Fruit fly (Drosophila melanogaster) whole organism, pupa: ENCODE data around the gene Fad2.

Experiments
- CG13204 ChIP-seq: fragments of 200-800 bp; sonication (Bioruptor generic); optimal IDR thresholded peaks from 2 replicates; lab custom pipeline; 2018; ENCODE audit warnings: missing biosample characterization, mild to moderate bottlenecking, missing genetic modification characterization, moderate library complexity
- EcR ChIP-seq: fragments of 200-800 bp; sonication (Bioruptor generic); optimal IDR thresholded peaks from 3 replicates; lab custom pipeline; 2019; ENCODE audit warnings: missing biosample characterization, missing genetic modification characterization, mild to moderate bottlenecking, moderate library complexity, missing genetic modification reagents
- rn ChIP-seq: fragments of 200-800 bp; sonication (Bioruptor generic); IDR thresholded peaks from 2 replicates; pipeline ENCODE4 v1.3.6; 2022; ENCODE audit warnings: missing biosample characterization, missing genetic modification characterization

dm6 chr3L:11047877-11048276 lies 24.5 kb downstream of the Fad2 start:
- no peak for TF ChIP-seq EcR (GFP tag; lab: Kevin White, UChicago)
- no peak for TF ChIP-seq rn (GFP tag; lab: Robert Waterston, UW)
- no peak for TF ChIP-seq CG13204
